Fruit fly (Drosophila melanogaster): ENCODE data around the gene onecut.

dm6 chr4:576439-576838 is 31.0 kb downstream of the onecut start:
- TF ChIP-seq CG8478 (optimal IDR thresholded peaks at IDR 0.05) (no peak), CTCF (optimal IDR thresholded peaks at IDR 0.05) (no peak)

Measured in S2 (cell line).